Fruit fly (Drosophila melanogaster) whole organism, wandering third instar larva: Measurements from ENCODE around the gene CG42705.

ENCODE experiments used
- foxo ChIP-seq, 2 experiments: fragments of 200-800 bp; sonication (Bioruptor generic); optimal IDR thresholded peaks; 2 replicates in 1 of 2; 3 replicates in 1 of 2; lab custom pipeline; 2016 to 2017; ENCODE audit warnings: missing biosample characterization in 2 of 2, missing genetic modification characterization in 2 of 2

Gene CG42705

DNA sequence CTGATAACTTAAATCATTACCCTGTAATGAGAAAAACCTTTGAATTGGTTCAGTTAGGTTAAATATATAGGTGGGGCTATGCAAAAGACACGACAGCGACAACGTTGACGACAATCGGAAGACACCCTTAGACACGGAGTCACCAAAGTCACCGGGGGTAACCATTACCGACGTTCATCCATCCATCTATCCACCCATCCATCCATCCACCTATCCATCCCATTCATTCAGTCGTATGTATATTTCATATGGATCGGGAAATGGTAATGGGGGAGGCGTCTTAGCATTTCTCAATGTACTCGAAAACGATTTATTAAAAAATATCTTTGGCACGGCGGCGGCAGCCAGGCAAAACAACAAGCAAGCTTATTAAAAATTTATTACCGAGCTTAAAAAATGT, 48.4 kb downstream of the CG42705 start:
- TF ChIP-seq foxo (GFP tag; optimal IDR thresholded peaks at IDR 0.05; lab: Kevin White, UChicago): no peak
